Worm (Caenorhabditis elegans): ENCODE data around the gene oac-1.

The oac-1 gene

DNA sequence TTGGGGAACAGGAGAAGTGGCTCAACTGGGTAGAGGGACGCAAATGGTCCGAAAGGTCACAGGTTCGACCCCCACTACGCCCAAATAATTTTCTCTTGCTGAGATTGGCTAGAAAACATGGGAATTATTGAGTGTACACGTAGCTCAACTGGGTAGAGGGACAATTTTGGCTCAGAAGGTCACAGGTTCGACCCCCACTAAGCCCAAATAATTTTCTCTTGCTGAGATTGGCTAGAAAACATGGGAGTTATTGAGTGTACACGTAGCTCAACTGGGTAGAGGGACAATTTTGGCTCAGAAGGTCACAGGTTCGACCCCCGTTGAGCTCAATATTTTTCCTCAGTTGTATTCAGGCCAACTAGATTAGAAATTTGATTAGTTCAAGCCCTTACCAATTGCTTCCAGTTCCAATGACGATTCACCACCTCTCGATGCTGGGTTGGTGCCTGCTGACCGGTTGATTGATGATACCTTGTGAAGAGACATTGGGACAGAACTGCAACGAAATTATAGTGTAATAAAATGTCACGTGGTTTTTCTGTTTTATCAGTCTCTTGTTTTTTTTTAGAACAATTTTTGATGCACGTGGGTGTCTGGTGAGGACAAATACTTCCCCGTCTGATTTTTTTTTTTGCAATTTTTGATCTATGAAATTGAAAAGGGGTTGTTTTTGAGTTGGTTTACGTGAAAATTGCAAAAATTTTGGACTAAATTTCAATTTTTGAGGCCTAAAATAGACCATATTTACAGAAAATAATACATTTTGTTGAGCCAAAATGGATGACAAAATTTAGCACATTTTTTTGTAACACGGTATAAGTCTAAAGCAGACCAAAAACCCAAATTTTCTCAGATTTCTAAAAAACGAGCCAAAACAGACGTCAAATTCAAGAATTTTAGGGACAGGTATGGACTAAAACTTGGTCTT, 34.2 kb downstream of the oac-1 start:
- TF ChIP-seq aly-1 (tag; optimal IDR thresholded peaks at IDR 0.05) (no peak), flt-1 (GFP tag; IDR thresholded peaks at IDR 0.05) (0 out of 2 replicates have a peak, but pooled peaks have one; percentile 25), F13C5.2 (tag; optimal IDR thresholded peaks at IDR 0.05) (no peak), ceh-13 (GFP tag; optimal IDR thresholded peaks at IDR 0.05) (no peak), tra-4 (tag; optimal IDR thresholded peaks at IDR 0.05) (no peak), ceh-36 (tag; optimal IDR thresholded peaks at IDR 0.05) (no peak), tbx-37 (GFP tag; conservative IDR thresholded peaks at IDR 0.05) (no peak), B0310.2 (tag; optimal IDR thresholded peaks at IDR 0.05) (no peak), hmbx-1 (tag; optimal IDR thresholded peaks at IDR 0.05) (no peak), hnd-1 (tag; optimal IDR thresholded peaks at IDR 0.05) (no peak), pes-1 (GFP tag; IDR thresholded peaks at IDR 0.05) (peak; percentile 44; the same call in 1 of the 2 replicates), tbx-11 (GFP tag; IDR thresholded peaks at IDR 0.05) (no peak), ama-1 (optimal IDR thresholded peaks at IDR 0.05) (no peak), hmg-4 (GFP tag; optimal IDR thresholded peaks at IDR 0.05) (no peak), scrt-1 (GFP tag; IDR thresholded peaks at IDR 0.05) (no peak), sea-1 (GFP tag; conservative IDR thresholded peaks at IDR 0.05) (peak; percentile 51; the same call in 1 of the 2 replicates)

DNA sequence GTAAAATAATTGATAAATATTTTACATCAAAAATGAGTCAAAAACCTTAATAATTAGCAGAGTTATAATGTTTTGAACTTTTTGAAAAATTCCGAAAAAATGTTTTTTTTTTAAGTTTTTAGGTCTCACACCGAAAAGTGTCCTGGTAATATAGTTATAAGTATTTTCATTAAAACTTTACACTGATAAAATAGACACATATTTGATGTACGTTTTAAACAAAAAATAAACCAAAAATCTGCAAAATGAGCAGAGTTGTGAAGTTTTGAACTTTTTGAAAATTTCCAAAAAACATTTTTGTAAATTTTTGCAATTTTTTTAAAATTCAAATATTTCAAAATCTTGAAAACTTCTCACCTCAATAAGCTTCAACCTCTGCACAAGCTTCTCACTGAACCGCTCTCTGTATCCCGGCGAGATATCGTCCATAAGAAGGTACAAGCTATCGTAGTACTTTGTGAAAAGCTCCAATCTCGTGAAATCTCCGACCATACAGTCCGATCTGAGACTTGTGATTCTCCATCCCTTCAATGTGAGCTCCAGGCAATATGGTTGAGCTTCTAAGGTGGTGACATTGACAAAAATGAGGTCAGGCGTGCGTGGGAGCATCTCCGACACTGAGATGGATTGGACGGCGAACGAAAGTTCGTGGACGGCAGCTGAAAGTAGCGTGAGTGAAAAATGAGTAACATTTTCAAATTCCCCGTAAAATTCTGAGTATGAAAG, 35.0 kb downstream of the oac-1 start:
- TF ChIP-seq ceh-36 (tag; optimal IDR thresholded peaks at IDR 0.05): no peak
- no peak for TF ChIP-seq B0310.2 (tag; optimal IDR thresholded peaks at IDR 0.05)
- no peak for TF ChIP-seq hnd-1 (tag; optimal IDR thresholded peaks at IDR 0.05)
- TF ChIP-seq sea-1 (GFP tag; conservative IDR thresholded peaks at IDR 0.05): no peak
- no peak for TF ChIP-seq scrt-1 (GFP tag; IDR thresholded peaks at IDR 0.05)
- TF ChIP-seq ama-1 (optimal IDR thresholded peaks at IDR 0.05): peak; percentile 81

DNA sequence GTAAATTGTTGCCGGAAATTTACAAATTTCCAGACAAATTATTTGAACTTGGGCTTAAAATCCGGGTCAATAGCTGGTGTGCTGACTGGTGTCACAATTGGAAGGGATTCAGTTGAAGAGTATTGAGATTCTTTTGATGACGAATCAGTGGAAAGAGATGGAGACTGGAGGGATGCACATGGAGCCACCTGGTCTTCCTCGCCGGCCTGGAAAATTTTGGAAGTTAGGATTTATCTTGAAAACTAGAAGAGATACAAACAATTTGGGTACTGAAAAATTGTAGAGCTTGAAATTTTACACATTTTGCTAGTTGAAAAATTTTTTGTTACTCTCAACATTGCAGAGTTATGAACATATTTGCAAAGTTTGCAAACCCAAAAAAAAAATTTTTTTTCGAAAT, 35.6 kb downstream of the oac-1 start:
- TF ChIP-seq tbx-37 (GFP tag; conservative IDR thresholded peaks at IDR 0.05) (no peak), hmbx-1 (tag; optimal IDR thresholded peaks at IDR 0.05) (no peak), scrt-1 (GFP tag; IDR thresholded peaks at IDR 0.05) (no peak), ama-1 (optimal IDR thresholded peaks at IDR 0.05) (peak; percentile 33)

DNA sequence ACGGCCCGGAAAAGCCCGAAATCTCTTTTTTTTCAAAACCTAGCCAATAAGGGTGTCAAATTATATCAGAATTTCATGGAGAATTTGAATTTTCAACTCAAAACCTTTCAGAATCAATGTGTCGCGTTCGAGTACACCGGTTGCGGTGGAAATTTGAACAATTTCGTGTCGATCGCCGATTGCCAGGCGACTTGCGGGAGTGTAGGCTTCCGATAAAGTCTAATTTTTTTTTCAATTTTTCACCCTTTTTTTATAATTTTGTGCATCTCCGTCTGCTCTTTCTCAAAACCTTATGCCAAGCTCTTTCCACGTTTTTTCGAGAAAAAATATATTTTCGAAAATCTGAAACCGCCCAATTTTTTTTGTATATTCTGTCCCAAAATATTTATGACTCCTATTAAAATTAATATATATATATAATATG, 36.2 kb downstream of the oac-1 start:
- TF ChIP-seq ceh-13 (GFP tag; optimal IDR thresholded peaks at IDR 0.05): no peak
- no peak for TF ChIP-seq hmbx-1 (tag; optimal IDR thresholded peaks at IDR 0.05)
- TF ChIP-seq sea-1 (GFP tag; conservative IDR thresholded peaks at IDR 0.05): peak; percentile 77
- peak; percentile 90 for TF ChIP-seq ama-1 (optimal IDR thresholded peaks at IDR 0.05)
- TF ChIP-seq tbx-11 (GFP tag; IDR thresholded peaks at IDR 0.05): no peak
- TF ChIP-seq pes-1 (GFP tag; IDR thresholded peaks at IDR 0.05): no peak
- TF ChIP-seq aly-1 (tag; optimal IDR thresholded peaks at IDR 0.05): no peak
- peak; percentile 18 for TF ChIP-seq hnd-1 (tag; optimal IDR thresholded peaks at IDR 0.05)
- TF ChIP-seq B0310.2 (tag; optimal IDR thresholded peaks at IDR 0.05): no peak
- no peak for TF ChIP-seq F13C5.2 (tag; optimal IDR thresholded peaks at IDR 0.05)
- no peak for TF ChIP-seq flt-1 (GFP tag; IDR thresholded peaks at IDR 0.05)
- no peak for TF ChIP-seq hmg-4 (GFP tag; optimal IDR thresholded peaks at IDR 0.05)
- no peak for TF ChIP-seq scrt-1 (GFP tag; IDR thresholded peaks at IDR 0.05)
- no peak for TF ChIP-seq tbx-37 (GFP tag; conservative IDR thresholded peaks at IDR 0.05)
- no peak for TF ChIP-seq ceh-36 (tag; optimal IDR thresholded peaks at IDR 0.05)
- no peak for TF ChIP-seq ets-7 (tag; optimal IDR thresholded peaks at IDR 0.05)
- TF ChIP-seq tra-4 (tag; optimal IDR thresholded peaks at IDR 0.05): no peak

DNA sequence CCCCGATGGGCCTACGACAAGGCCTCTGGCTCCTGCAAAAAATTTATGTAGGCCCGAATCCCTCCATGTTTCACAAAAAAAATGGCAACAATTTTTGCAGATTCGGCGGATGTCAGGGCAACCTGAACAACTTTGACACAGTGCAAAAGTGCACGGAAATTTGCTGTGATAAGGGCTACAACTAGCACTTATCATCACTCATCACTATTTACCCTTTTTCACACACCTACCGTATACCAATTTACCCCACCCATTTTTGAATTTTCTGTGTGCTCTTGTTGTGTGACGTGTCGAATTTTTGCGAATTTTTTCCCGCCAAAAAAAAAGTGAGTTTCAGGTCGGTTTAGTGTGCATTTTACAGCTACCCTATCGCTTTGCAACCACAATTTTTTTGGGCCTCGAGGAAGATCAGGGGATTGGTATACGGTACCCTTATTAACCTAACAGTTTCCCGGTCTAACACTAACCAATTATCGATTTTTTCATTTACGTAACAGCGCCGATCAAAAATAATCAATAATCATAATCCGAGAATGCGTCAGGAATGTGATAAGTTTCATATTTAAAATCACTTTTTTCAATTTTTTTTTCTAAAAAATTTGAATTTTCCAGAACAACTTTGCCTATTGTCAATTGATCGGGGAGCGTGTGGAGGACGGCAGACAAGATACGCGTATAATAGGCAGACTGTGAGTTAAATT, 37.2 kb downstream of the oac-1 start:
- TF ChIP-seq ets-7 (tag; optimal IDR thresholded peaks at IDR 0.05) (no peak), hnd-1 (tag; optimal IDR thresholded peaks at IDR 0.05) (no peak), tra-4 (tag; optimal IDR thresholded peaks at IDR 0.05) (no peak), ama-1 (optimal IDR thresholded peaks at IDR 0.05) (no peak), ceh-36 (tag; optimal IDR thresholded peaks at IDR 0.05) (no peak), sea-1 (GFP tag; conservative IDR thresholded peaks at IDR 0.05) (no peak), ceh-13 (GFP tag; optimal IDR thresholded peaks at IDR 0.05) (no peak), hmbx-1 (tag; optimal IDR thresholded peaks at IDR 0.05) (no peak), hmg-4 (GFP tag; optimal IDR thresholded peaks at IDR 0.05) (no peak), scrt-1 (GFP tag; IDR thresholded peaks at IDR 0.05) (no peak)

DNA sequence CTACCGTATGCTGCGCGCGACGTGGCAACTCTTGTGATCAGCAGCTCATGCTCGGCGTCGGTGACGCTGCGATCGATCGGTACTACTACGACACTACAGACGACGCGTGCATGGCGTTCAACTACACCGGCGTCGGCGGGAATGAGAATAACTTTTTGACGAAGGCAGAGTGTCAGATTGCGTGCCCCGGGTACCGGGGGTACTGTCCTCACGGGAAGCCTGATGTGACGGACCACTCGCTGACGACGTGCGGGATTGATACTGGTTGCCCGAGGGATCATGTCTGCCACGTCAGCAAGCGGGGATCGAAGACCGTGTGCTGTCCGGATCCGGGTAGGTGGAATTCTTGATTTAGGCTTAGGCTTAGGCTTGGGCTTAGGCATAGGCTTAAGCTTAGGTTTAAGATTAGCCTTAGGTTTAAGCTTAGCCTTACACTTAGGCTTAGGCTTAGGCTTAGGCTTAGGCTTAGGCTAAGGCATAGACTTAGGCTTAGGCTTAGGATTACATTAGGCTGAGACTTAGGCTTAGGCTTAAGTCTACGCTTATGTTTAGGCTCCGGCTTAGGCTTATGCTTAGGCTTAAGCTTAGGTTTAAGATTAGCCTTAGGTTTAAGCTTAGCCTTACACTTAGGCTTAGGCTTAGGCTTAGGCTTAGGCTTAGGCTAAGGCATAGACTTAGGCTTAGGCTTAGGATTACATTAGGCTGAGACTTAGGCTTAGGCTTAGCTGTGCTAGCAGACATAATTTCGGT, 38.0 kb downstream of the oac-1 start:
- TF ChIP-seq ceh-36 (tag; optimal IDR thresholded peaks at IDR 0.05): peak; percentile 82

DNA sequence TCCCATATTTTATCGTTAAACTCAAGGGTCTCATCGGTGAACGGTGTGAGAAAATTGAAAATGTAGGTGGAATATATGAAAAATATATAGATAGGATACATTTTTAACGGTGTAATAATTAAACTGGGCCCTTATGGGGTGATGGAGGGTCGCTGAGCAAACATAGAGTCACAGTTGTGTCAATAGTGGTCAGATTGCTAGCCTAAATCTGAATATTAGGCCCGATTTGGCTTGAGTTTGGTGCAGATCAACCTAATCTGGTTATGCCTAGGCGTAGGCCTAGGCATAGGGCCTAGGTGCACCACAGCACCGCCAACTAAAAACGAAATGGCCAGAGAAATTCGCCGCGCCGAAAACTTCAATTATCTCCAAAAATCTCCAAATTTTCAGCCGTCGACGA, 42.2 kb downstream of the oac-1 start, which contains the start of gene phy-4:
Gene phy-4 (minus strand): TSS at position 101 of the 400 bp plus-strand sequence.
- no peak for TF ChIP-seq F13C5.2 (tag; optimal IDR thresholded peaks at IDR 0.05)
- no peak for TF ChIP-seq ets-7 (tag; optimal IDR thresholded peaks at IDR 0.05)
- no peak for TF ChIP-seq hmg-4 (GFP tag; optimal IDR thresholded peaks at IDR 0.05)
- no peak for TF ChIP-seq sea-1 (GFP tag; conservative IDR thresholded peaks at IDR 0.05)
- TF ChIP-seq B0310.2 (tag; optimal IDR thresholded peaks at IDR 0.05): no peak
- TF ChIP-seq tra-4 (tag; optimal IDR thresholded peaks at IDR 0.05): no peak
- TF ChIP-seq ceh-13 (GFP tag; optimal IDR thresholded peaks at IDR 0.05): no peak
- TF ChIP-seq hmbx-1 (tag; optimal IDR thresholded peaks at IDR 0.05): no peak
- no peak for TF ChIP-seq ama-1 (optimal IDR thresholded peaks at IDR 0.05)
- no peak for TF ChIP-seq pes-1 (GFP tag; IDR thresholded peaks at IDR 0.05)
- no peak for TF ChIP-seq scrt-1 (GFP tag; IDR thresholded peaks at IDR 0.05)
- TF ChIP-seq tbx-11 (GFP tag; IDR thresholded peaks at IDR 0.05): no peak
- TF ChIP-seq tbx-37 (GFP tag; conservative IDR thresholded peaks at IDR 0.05): no peak
- TF ChIP-seq aly-1 (tag; optimal IDR thresholded peaks at IDR 0.05): no peak
- TF ChIP-seq ceh-36 (tag; optimal IDR thresholded peaks at IDR 0.05): no peak
